Fruit fly (Drosophila melanogaster) whole organism, embryonic: ENCODE measurements around the gene sle.

Experiments used
- Antp ChIP-seq: fragments of 200-800 bp; sonication (Bioruptor generic); optimal IDR thresholded peaks from 3 replicates; lab custom pipeline; 2016; ENCODE audit warnings: missing biosample characterization, missing genetic modification characterization
- CG11398 ChIP-seq: fragments of 200-800 bp; sonication (Bioruptor generic); optimal IDR thresholded peaks from 2 replicates; lab custom pipeline; 2016; ENCODE audit warnings: missing biosample characterization, missing genetic modification characterization
- CG12155 ChIP-seq: fragments of 200-800 bp; sonication (Bioruptor generic); optimal IDR thresholded peaks from 3 replicates; lab custom pipeline; 2016; ENCODE audit warnings: missing biosample characterization, missing genetic modification characterization
- CG1233 ChIP-seq: fragments of 200-800 bp; sonication (Bioruptor generic); optimal IDR thresholded peaks from 4 replicates; lab custom pipeline; 2018; ENCODE audit warnings: missing biosample characterization, mild to moderate bottlenecking, missing genetic modification characterization
- CG12659 ChIP-seq: fragments of 200-800 bp; sonication (Bioruptor generic); optimal IDR thresholded peaks from 3 replicates; lab custom pipeline; 2017; ENCODE audit warnings: mild to moderate bottlenecking, missing biosample characterization, missing genetic modification reagents, missing genetic modification characterization
- CG12769 ChIP-seq: fragments of 200-800 bp; sonication (Bioruptor generic); optimal IDR thresholded peaks from 2 replicates; lab custom pipeline; 2019; ENCODE audit warnings: missing biosample characterization, mild to moderate bottlenecking, missing genetic modification characterization, moderate library complexity
- CG14667 ChIP-seq: fragments of 200-800 bp; sonication (Bioruptor generic); IDR thresholded peaks from 2 replicates; pipeline ENCODE4 v1.3.6; 2022; ENCODE audit warnings: missing biosample characterization, missing genetic modification characterization
- CG15269 ChIP-seq: fragments of 200-800 bp; sonication (Bioruptor generic); optimal IDR thresholded peaks from 2 replicates; lab custom pipeline; 2018; ENCODE audit warnings: missing biosample characterization, mild to moderate bottlenecking, missing genetic modification characterization, moderate library complexity
- CG17361 ChIP-seq: fragments of 200-800 bp; sonication (Bioruptor generic); IDR thresholded peaks from 3 replicates; pipeline ENCODE4 v1.3.6; 2022; ENCODE audit warnings: missing biosample characterization, missing genetic modification characterization
- CG17385 ChIP-seq: fragments of 200-800 bp; sonication (Bioruptor generic); optimal IDR thresholded peaks from 3 replicates; lab custom pipeline; 2018; ENCODE audit warnings: missing biosample characterization, mild to moderate bottlenecking, missing genetic modification characterization
- CG18599 ChIP-seq: fragments of 200-800 bp; sonication (Bioruptor generic); optimal IDR thresholded peaks from 3 replicates; lab custom pipeline; 2017; ENCODE audit warnings: missing biosample characterization, missing genetic modification characterization, mild to moderate bottlenecking, moderate library complexity, missing genetic modification reagents
- CG18619 ChIP-seq: fragments of 200-800 bp; sonication (Bioruptor generic); optimal IDR thresholded peaks from 3 replicates; lab custom pipeline; 2017; ENCODE audit warnings: missing biosample characterization, mild to moderate bottlenecking, missing genetic modification characterization
- CG2120 ChIP-seq: fragments of 200-800 bp; sonication (Bioruptor generic); optimal IDR thresholded peaks from 3 replicates; lab custom pipeline; 2016; ENCODE audit warnings: missing biosample characterization, missing genetic modification characterization
- CG3281 ChIP-seq: fragments of 200-800 bp; sonication (Bioruptor generic); optimal IDR thresholded peaks from 3 replicates; lab custom pipeline; 2017; ENCODE audit warnings: missing biosample characterization, mild to moderate bottlenecking, missing genetic modification characterization
- CG34422 ChIP-seq: fragments of 200-800 bp; sonication (Bioruptor generic); IDR thresholded peaks from 3 replicates; pipeline ENCODE4 v1.3.6; 2022; ENCODE audit warnings: missing biosample characterization, missing genetic modification characterization
- CG5245 ChIP-seq: fragments of 200-800 bp; sonication (Bioruptor generic); optimal IDR thresholded peaks from 3 replicates; lab custom pipeline; 2016; ENCODE audit warnings: missing biosample characterization, missing genetic modification characterization
- CG7556 ChIP-seq: fragments of 200-800 bp; sonication (Bioruptor generic); optimal IDR thresholded peaks from 2 replicates; lab custom pipeline; 2017; ENCODE audit warnings: missing biosample characterization, mild to moderate bottlenecking, missing genetic modification characterization
- CG8290 ChIP-seq, 3 experiments: fragments of 200-800 bp; sonication (Bioruptor generic); optimal IDR thresholded peaks; 2 replicates each; lab custom pipeline; 2016 to 2019; ENCODE audit warnings: missing biosample characterization in 3 of 3, missing genetic modification characterization in 3 of 3, mild to moderate bottlenecking in 2 of 3, moderate library complexity in 1 of 3
- CG8388 ChIP-seq: fragments of 200-800 bp; sonication (Bioruptor generic); optimal IDR thresholded peaks from 2 replicates; lab custom pipeline; 2019; ENCODE audit warnings: missing biosample characterization, mild to moderate bottlenecking, missing genetic modification characterization, moderate library complexity
- CG8944 ChIP-seq: fragments of 200-800 bp; sonication (Bioruptor generic); optimal IDR thresholded peaks from 3 replicates; lab custom pipeline; 2016; ENCODE audit warnings: missing biosample characterization, missing genetic modification characterization
- CG9437 ChIP-seq: fragments of 200-800 bp; sonication (Bioruptor generic); optimal IDR thresholded peaks from 2 replicates; lab custom pipeline; 2018; ENCODE audit warnings: missing biosample characterization, mild to moderate bottlenecking, missing genetic modification characterization
- CG9797 ChIP-seq: fragments of 200-800 bp; sonication (Bioruptor generic); optimal IDR thresholded peaks from 3 replicates; lab custom pipeline; 2018; ENCODE audit warnings: missing biosample characterization, mild to moderate bottlenecking, missing genetic modification characterization
- CoRest ChIP-seq: fragments of 200-800 bp; sonication (Bioruptor generic); optimal IDR thresholded peaks from 3 replicates; lab custom pipeline; 2018; ENCODE audit warnings: missing biosample characterization, mild to moderate bottlenecking, missing genetic modification characterization, moderate library complexity
- Dbx ChIP-seq: fragments of 200-800 bp; sonication (Bioruptor generic); IDR thresholded peaks from 3 replicates; pipeline ENCODE4 v1.3.6; 2022; ENCODE audit warnings: missing biosample characterization, missing genetic modification characterization
- HHEX ChIP-seq: fragments of 200-800 bp; sonication (Bioruptor generic); optimal IDR thresholded peaks from 3 replicates; lab custom pipeline; 2017; ENCODE audit warnings: missing biosample characterization, mild to moderate bottlenecking, missing genetic modification characterization, missing genetic modification reagents
- Lpt ChIP-seq: fragments of >200 bp; optimal IDR thresholded peaks from 2 replicates; lab custom pipeline; 2018; ENCODE audit warnings: missing biosample characterization, missing genetic modification characterization
- Max ChIP-seq: fragments of 200-800 bp; sonication (Bioruptor generic); optimal IDR thresholded peaks from 2 replicates; lab custom pipeline; 2016; ENCODE audit warnings: missing biosample characterization, mild to moderate bottlenecking, missing genetic modification characterization
- Oli ChIP-seq: fragments of 200-800 bp; sonication (Bioruptor generic); optimal IDR thresholded peaks from 2 replicates; lab custom pipeline; 2018; ENCODE audit warnings: missing biosample characterization, mild to moderate bottlenecking, missing genetic modification characterization, moderate library complexity
- Taf1 ChIP-seq: fragments of 200-800 bp; sonication (Bioruptor generic); IDR thresholded peaks from 2 replicates; pipeline ENCODE4 v1.3.6; 2022; ENCODE audit warnings: missing biosample characterization, missing genetic modification characterization
- Trl ChIP-seq, 3 experiments: fragments of >200 bp in 2 of 3; fragments of 200-800 bp in 1 of 3; sonication (Bioruptor generic) in 1 of 3; optimal IDR thresholded peaks; 2 replicates in 1 of 3; 3 replicates in 2 of 3; lab custom pipeline; 2016 to 2017; ENCODE audit warnings: missing biosample characterization in 1 of 3, missing genetic modification characterization in 1 of 3
- amos ChIP-seq: fragments of 200-800 bp; sonication (Bioruptor generic); IDR thresholded peaks from 2 replicates; pipeline ENCODE4 v1.3.6; 2022; ENCODE audit warnings: missing biosample characterization, missing genetic modification characterization; ENCODE audit not compliant: partially characterized antibody
- cwo ChIP-seq: fragments of 200-800 bp; sonication (Bioruptor generic); optimal IDR thresholded peaks from 3 replicates; lab custom pipeline; 2017; ENCODE audit warnings: missing biosample characterization, missing genetic modification characterization, mild to moderate bottlenecking, moderate library complexity, missing genetic modification reagents
- fd3F ChIP-seq: fragments of 200-800 bp; sonication (Bioruptor generic); optimal IDR thresholded peaks from 2 replicates; lab custom pipeline; 2018; ENCODE audit warnings: missing biosample characterization, mild to moderate bottlenecking, missing genetic modification characterization, moderate library complexity
- gem ChIP-seq: fragments of 200-800 bp; sonication (Bioruptor generic); optimal IDR thresholded peaks from 2 replicates; lab custom pipeline; 2019; ENCODE audit warnings: missing biosample characterization, mild to moderate bottlenecking, missing genetic modification characterization, moderate library complexity
- grau ChIP-seq: fragments of 200-800 bp; optimal IDR thresholded peaks from 3 replicates; lab custom pipeline; 2019; ENCODE audit warnings: missing biosample characterization, mild to moderate bottlenecking, missing genetic modification characterization, moderate library complexity
- ham ChIP-seq: fragments of 200-800 bp; sonication (Bioruptor generic); IDR thresholded peaks from 2 replicates; pipeline ENCODE4 v1.3.6; 2022; ENCODE audit warnings: missing biosample characterization, missing genetic modification characterization
- her ChIP-seq: fragments of 200-800 bp; sonication (Bioruptor generic); optimal IDR thresholded peaks from 2 replicates; lab custom pipeline; 2016; ENCODE audit warnings: missing biosample characterization, missing genetic modification characterization
- jing ChIP-seq: fragments of 200-800 bp; sonication (Bioruptor generic); optimal IDR thresholded peaks from 2 replicates; lab custom pipeline; 2018; ENCODE audit warnings: missing biosample characterization, mild to moderate bottlenecking, missing genetic modification characterization
- lilli ChIP-seq: fragments of 200-800 bp; sonication (Bioruptor generic); optimal IDR thresholded peaks from 3 replicates; lab custom pipeline; 2016; ENCODE audit warnings: missing biosample characterization, missing genetic modification characterization
- nmo ChIP-seq: fragments of 200-800 bp; sonication (Bioruptor generic); optimal IDR thresholded peaks from 2 replicates; lab custom pipeline; 2018; ENCODE audit warnings: missing biosample characterization, mild to moderate bottlenecking, missing genetic modification characterization, moderate library complexity
- oc ChIP-seq: fragments of 200-800 bp; sonication (Bioruptor generic); optimal IDR thresholded peaks from 2 replicates; lab custom pipeline; 2018; ENCODE audit warnings: missing biosample characterization, mild to moderate bottlenecking, missing genetic modification characterization, moderate library complexity
- rib ChIP-seq: fragments of 200-800 bp; sonication (Bioruptor generic); IDR thresholded peaks from 2 replicates; pipeline ENCODE4 v1.3.6; 2022; ENCODE audit warnings: missing biosample characterization, missing genetic modification characterization
- run ChIP-seq: fragments of 200-800 bp; sonication (Bioruptor generic); optimal IDR thresholded peaks from 3 replicates; lab custom pipeline; 2018; ENCODE audit warnings: missing biosample characterization, mild to moderate bottlenecking, missing genetic modification characterization
- schlank ChIP-seq: fragments of 200-800 bp; sonication (Bioruptor generic); optimal IDR thresholded peaks from 2 replicates; lab custom pipeline; 2018; ENCODE audit warnings: missing biosample characterization, mild to moderate bottlenecking, missing genetic modification characterization
- sd ChIP-seq: fragments of 200-800 bp; sonication (Bioruptor generic); optimal IDR thresholded peaks from 3 replicates; lab custom pipeline; 2018; ENCODE audit warnings: missing biosample characterization, mild to moderate bottlenecking, missing genetic modification characterization, moderate library complexity
- sens ChIP-seq: fragments of 200-800 bp; sonication (Bioruptor generic); peaks from one replicate; lab custom pipeline; 2016; ENCODE audit warnings: missing biosample characterization, missing genetic modification characterization
- sug ChIP-seq: fragments of 200-800 bp; optimal IDR thresholded peaks from 2 replicates; lab custom pipeline; 2019; ENCODE audit warnings: missing biosample characterization, mild to moderate bottlenecking, missing genetic modification characterization, moderate library complexity
- vvl ChIP-seq: fragments of 200-800 bp; sonication (Bioruptor generic); IDR thresholded peaks from 2 replicates; pipeline ENCODE4 v1.3.6; 2022; ENCODE audit warnings: missing biosample characterization, missing genetic modification characterization

The sle gene

dm6 chr3R:10379409-10379808 lies 46.5 kb downstream of the sle start (continued):
- TF ChIP-seq cwo (peak; percentile 58), schlank (tag; lab: Kevin White, UChicago) (no peak), jing (GFP tag; lab: Kevin White, UChicago) (no peak)
- TF ChIP-seq, all 482 proteins: peak for 6

dm6 chr3R:10380025-10380424 lies 47.1 kb downstream of the sle start:
- no peak for TF ChIP-seq CG9437 (GFP tag; lab: Kevin White, UChicago)
- peak; percentile 16 for TF ChIP-seq CoRest (tag; lab: Kevin White, UChicago)
- TF ChIP-seq Oli (tag; lab: Kevin White, UChicago) = peak; percentile 3
- peak; percentile 70 for TF ChIP-seq CG2120
- peak; percentile 32 for TF ChIP-seq CG3281 (GFP tag; lab: Kevin White, UChicago)
- TF ChIP-seq Max (GFP tag; lab: Kevin White, UChicago) = no peak
- TF ChIP-seq CG15269 (tag; lab: Kevin White, UChicago) = peak; percentile 44
- TF ChIP-seq Antp = no peak
- TF ChIP-seq CG8388 = no peak
- TF ChIP-seq sug (tag; lab: Kevin White, UChicago) = peak; percentile 42
- peak; percentile 64 for TF ChIP-seq sens (GFP tag; lab: Kevin White, UChicago)
- TF ChIP-seq oc = no peak
- peak; percentile 19 for TF ChIP-seq lilli (GFP tag; lab: Kevin White, UChicago)
- peak; percentile 21 for TF ChIP-seq fd3F
- no peak for TF ChIP-seq nmo (GFP tag; lab: Kevin White, UChicago)
- peak; percentile 4 for TF ChIP-seq CG12155
- no peak for TF ChIP-seq CG34422
- peak; percentile 21 for TF ChIP-seq gem (tag; lab: Kevin White, UChicago)
- TF ChIP-seq CG9797 = no peak
- no peak for TF ChIP-seq rib (GFP tag; lab: Robert Waterston, UW)
- TF ChIP-seq sd = peak; percentile 22
- no peak for TF ChIP-seq Trl (optimal IDR thresholded peaks at IDR 0.05; lab: Kevin White, UChicago)
- no peak for TF ChIP-seq Trl (GFP tag; optimal IDR thresholded peaks at IDR 0.05; lab: Kevin White, UChicago)
- TF ChIP-seq CG11398 (GFP tag; lab: Kevin White, UChicago) = no peak
- TF ChIP-seq vvl (GFP tag; lab: Robert Waterston, UW) = no peak
- TF ChIP-seq CG18599 (GFP tag; lab: Kevin White, UChicago) = peak; percentile 55
- TF ChIP-seq her (GFP tag; lab: Kevin White, UChicago) = peak; percentile 2
- no peak for TF ChIP-seq run
- no peak for TF ChIP-seq Lpt (GFP tag; lab: Kevin White, UChicago)
- TF ChIP-seq CG8290 (GFP tag; optimal IDR thresholded peaks at IDR 0.05; lab: Kevin White, UChicago) = no peak
- TF ChIP-seq CG8290 (tag; optimal IDR thresholded peaks at IDR 0.05; lab: Kevin White, UChicago) = peak in 1 of 2 experiments; percentile 49
- no peak for TF ChIP-seq CG17361 (GFP tag; lab: Robert Waterston, UW)
- no peak for TF ChIP-seq Taf1 (GFP tag; lab: Robert Waterston, UW)
- no peak for TF ChIP-seq amos
- TF ChIP-seq grau = peak; percentile 86
- TF ChIP-seq CG1233 = no peak
- no peak for TF ChIP-seq CG8944 (GFP tag; lab: Kevin White, UChicago)
- no peak for TF ChIP-seq CG14667 (GFP tag; lab: Robert Waterston, UW)
- no peak for TF ChIP-seq ham (GFP tag; lab: Robert Waterston, UW)
- TF ChIP-seq CG18619 = no peak
- TF ChIP-seq CG17385 (GFP tag; lab: Kevin White, UChicago) = no peak
- peak; percentile 4 for TF ChIP-seq CG12769 (tag; lab: Kevin White, UChicago)
- no peak for TF ChIP-seq CG5245 (GFP tag; lab: Kevin White, UChicago)
- TF ChIP-seq CG12659 = peak; percentile 4
- no peak for TF ChIP-seq Dbx (GFP tag; lab: Robert Waterston, UW)
- no peak for TF ChIP-seq CG7556 (GFP tag; lab: Kevin White, UChicago)
- peak; percentile 20 for TF ChIP-seq HHEX
